Fruit fly (Drosophila melanogaster): ENCODE measurements around the gene CG15408.

DNA sequence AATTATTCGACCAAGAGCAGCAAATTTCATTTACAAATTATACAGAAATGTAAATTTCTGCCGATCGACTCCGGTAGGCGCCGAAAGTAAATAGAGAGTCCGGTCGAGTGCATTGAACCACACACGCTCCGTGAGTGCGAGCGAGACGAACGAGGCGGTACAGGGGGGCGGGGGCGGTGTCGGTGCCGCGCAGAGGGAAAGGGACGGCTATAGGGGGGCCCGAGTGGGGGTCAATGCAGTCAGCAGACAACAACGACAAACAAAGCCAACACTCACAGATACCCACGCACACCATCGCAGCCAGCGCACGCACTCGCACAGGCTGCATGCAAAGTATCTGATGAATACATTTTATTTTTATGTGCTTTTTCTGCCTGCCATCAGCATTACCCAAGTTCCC, 6.8 kb downstream of the CG15408 start:
- no peak for TF ChIP-seq ttk (optimal IDR thresholded peaks at IDR 0.05)
- TF ChIP-seq Sin3A (optimal IDR thresholded peaks at IDR 0.05): no peak
- TF ChIP-seq insv (optimal IDR thresholded peaks at IDR 0.05): no peak
- TF ChIP-seq Myc (optimal IDR thresholded peaks at IDR 0.05): no peak
- no peak for TF ChIP-seq psq (optimal IDR thresholded peaks at IDR 0.05)
- TF ChIP-seq h (optimal IDR thresholded peaks at IDR 0.05): no peak
